Fruit fly (Drosophila melanogaster) whole organism, embryonic: ENCODE results near the gene MP1.

Experiments
- CG10209 ChIP-seq: fragments of 200-800 bp; sonication (Bioruptor generic); optimal IDR thresholded peaks from 3 replicates; lab custom pipeline; 2017; ENCODE audit warnings: missing biosample characterization, mild to moderate bottlenecking, missing genetic modification characterization, missing genetic modification reagents
- CG10267 ChIP-seq: fragments of 200-800 bp; sonication (Bioruptor generic); optimal IDR thresholded peaks from 2 replicates; lab custom pipeline; 2018; ENCODE audit warnings: missing biosample characterization, mild to moderate bottlenecking, missing genetic modification characterization, moderate library complexity
- CG10431 ChIP-seq: fragments of 200-800 bp; sonication (Bioruptor generic); optimal IDR thresholded peaks from 3 replicates; lab custom pipeline; 2018; ENCODE audit warnings: missing biosample characterization, mild to moderate bottlenecking, missing genetic modification characterization
- CG11504 ChIP-seq: fragments of 200-800 bp; sonication (Bioruptor generic); optimal IDR thresholded peaks from 3 replicates; lab custom pipeline; 2019; ENCODE audit warnings: missing biosample characterization, mild to moderate bottlenecking, missing genetic modification characterization, moderate library complexity
- CG12659 ChIP-seq: fragments of 200-800 bp; sonication (Bioruptor generic); optimal IDR thresholded peaks from 3 replicates; lab custom pipeline; 2017; ENCODE audit warnings: mild to moderate bottlenecking, missing biosample characterization, missing genetic modification reagents, missing genetic modification characterization
- CG17186 ChIP-seq: fragments of 200-800 bp; sonication (Bioruptor generic); optimal IDR thresholded peaks from 3 replicates; lab custom pipeline; 2017; ENCODE audit warnings: missing biosample characterization, missing genetic modification reagents, missing genetic modification characterization
- CG2129 ChIP-seq: fragments of 200-800 bp; sonication (Bioruptor generic); IDR thresholded peaks from 2 replicates; pipeline ENCODE4 v1.3.6; 2022; ENCODE audit warnings: missing biosample characterization, missing genetic modification characterization; ENCODE audit not compliant: partially characterized antibody
- CG2678 ChIP-seq: fragments of 200-800 bp; sonication (Bioruptor generic); optimal IDR thresholded peaks from 3 replicates; lab custom pipeline; 2019; ENCODE audit warnings: missing biosample characterization, mild to moderate bottlenecking, missing genetic modification characterization, moderate library complexity
- CG3163 ChIP-seq: fragments of 200-800 bp; sonication (Bioruptor generic); optimal IDR thresholded peaks from 3 replicates; lab custom pipeline; 2016; ENCODE audit warnings: missing biosample characterization, missing genetic modification characterization
- CG33213 ChIP-seq: fragments of 200-800 bp; sonication (Bioruptor generic); optimal IDR thresholded peaks from 3 replicates; lab custom pipeline; 2016; ENCODE audit warnings: missing biosample characterization, missing genetic modification characterization
- CG34422 ChIP-seq: fragments of 200-800 bp; sonication (Bioruptor generic); IDR thresholded peaks from 3 replicates; pipeline ENCODE4 v1.3.6; 2022; ENCODE audit warnings: missing biosample characterization, missing genetic modification characterization
- CG4707 ChIP-seq: fragments of 200-800 bp; sonication (Bioruptor generic); optimal IDR thresholded peaks from 2 replicates; lab custom pipeline; 2018; ENCODE audit warnings: missing biosample characterization, mild to moderate bottlenecking, missing genetic modification characterization, moderate library complexity
- CG6272 ChIP-seq: fragments of 200-800 bp; sonication (Bioruptor generic); IDR thresholded peaks from 2 replicates; pipeline ENCODE4 v1.3.6; 2022; ENCODE audit warnings: missing biosample characterization, missing genetic modification characterization
- CG7745 ChIP-seq: fragments of 200-800 bp; sonication (Bioruptor generic); optimal IDR thresholded peaks from 2 replicates; lab custom pipeline; 2018; ENCODE audit warnings: missing biosample characterization, mild to moderate bottlenecking, missing genetic modification characterization, moderate library complexity
- CG8089 ChIP-seq: fragments of 200-800 bp; sonication (Bioruptor generic); optimal IDR thresholded peaks from 3 replicates; lab custom pipeline; 2016; ENCODE audit warnings: missing biosample characterization, missing genetic modification characterization
- CG8290 ChIP-seq, 3 experiments: fragments of 200-800 bp; sonication (Bioruptor generic); optimal IDR thresholded peaks; 2 replicates each; lab custom pipeline; 2016 to 2019; ENCODE audit warnings: missing biosample characterization in 3 of 3, missing genetic modification characterization in 3 of 3, mild to moderate bottlenecking in 2 of 3, moderate library complexity in 1 of 3
- CG8765 ChIP-seq: fragments of 200-800 bp; sonication (Bioruptor generic); IDR thresholded peaks from 2 replicates; pipeline ENCODE4 v1.3.6; 2022; ENCODE audit warnings: missing biosample characterization, missing genetic modification characterization
- CG8944 ChIP-seq: fragments of 200-800 bp; sonication (Bioruptor generic); optimal IDR thresholded peaks from 3 replicates; lab custom pipeline; 2016; ENCODE audit warnings: missing biosample characterization, missing genetic modification characterization
- Dp ChIP-seq: fragments of 200-800 bp; sonication (Bioruptor generic); optimal IDR thresholded peaks from 2 replicates; lab custom pipeline; 2018; ENCODE audit warnings: missing biosample characterization, mild to moderate bottlenecking, missing genetic modification characterization, moderate library complexity
- Dref ChIP-seq: fragments of 200-800 bp; sonication (Bioruptor generic); IDR thresholded peaks from 2 replicates; pipeline ENCODE4 v1.3.6; 2022; ENCODE audit warnings: missing biosample characterization, missing genetic modification characterization
- Eip74EF ChIP-seq, 2 experiments: fragments of 200-800 bp in 1 of 2; fragments of >200 bp in 1 of 2; sonication (Bioruptor generic) in 1 of 2; optimal IDR thresholded peaks; 2 replicates each; lab custom pipeline; 2017 to 2019; ENCODE audit warnings: missing biosample characterization in 2 of 2, missing genetic modification characterization in 2 of 2, mild to moderate bottlenecking in 1 of 2, moderate library complexity in 1 of 2
- HLH4C ChIP-seq: fragments of 200-800 bp; sonication (Bioruptor generic); IDR thresholded peaks from 3 replicates; pipeline ENCODE4 v1.3.6; 2022; ENCODE audit warnings: missing biosample characterization, missing genetic modification characterization; ENCODE audit not compliant: partially characterized antibody
- Meics ChIP-seq: fragments of 200-800 bp; sonication (Bioruptor generic); optimal IDR thresholded peaks from 2 replicates; lab custom pipeline; 2017; ENCODE audit warnings: missing biosample characterization, mild to moderate bottlenecking, missing genetic modification characterization
- Myb ChIP-seq: fragments of 200-800 bp; sonication (Bioruptor generic); optimal IDR thresholded peaks from 2 replicates; lab custom pipeline; 2016; ENCODE audit warnings: missing biosample characterization, missing genetic modification characterization
- Sox102F ChIP-seq: fragments of 200-800 bp; sonication (Bioruptor generic); optimal IDR thresholded peaks from 2 replicates; lab custom pipeline; 2018; ENCODE audit warnings: missing biosample characterization, mild to moderate bottlenecking, missing genetic modification characterization, moderate library complexity
- YL-1 ChIP-seq: fragments of 200-800 bp; sonication (Bioruptor generic); optimal IDR thresholded peaks from 3 replicates; lab custom pipeline; 2017; ENCODE audit warnings: missing biosample characterization, mild to moderate bottlenecking, missing genetic modification characterization
- amos ChIP-seq: fragments of 200-800 bp; sonication (Bioruptor generic); IDR thresholded peaks from 2 replicates; pipeline ENCODE4 v1.3.6; 2022; ENCODE audit warnings: missing biosample characterization, missing genetic modification characterization; ENCODE audit not compliant: partially characterized antibody
- bbx ChIP-seq: fragments of 200-800 bp; sonication (Bioruptor generic); IDR thresholded peaks from 2 replicates; pipeline ENCODE4 v1.3.6; 2022; ENCODE audit warnings: missing biosample characterization, missing genetic modification characterization; ENCODE audit not compliant: partially characterized antibody
- chinmo ChIP-seq: fragments of 200-800 bp; sonication (Bioruptor generic); IDR thresholded peaks from 4 replicates; pipeline ENCODE4 v1.3.6; 2022; ENCODE audit warnings: missing biosample characterization, missing genetic modification characterization; ENCODE audit not compliant: partially characterized antibody
- chn ChIP-seq: fragments of 200-800 bp; sonication (Bioruptor generic); optimal IDR thresholded peaks from 2 replicates; lab custom pipeline; 2016; ENCODE audit warnings: missing biosample characterization, missing genetic modification characterization
- dm ChIP-seq: fragments of 200-800 bp; sonication (Bioruptor generic); optimal IDR thresholded peaks from 3 replicates; lab custom pipeline; 2016; ENCODE audit warnings: missing biosample characterization, missing genetic modification characterization
- dysf ChIP-seq: fragments of 200-800 bp; sonication (Bioruptor generic); IDR thresholded peaks from 3 replicates; pipeline ENCODE4 v1.3.6; 2022; ENCODE audit warnings: missing biosample characterization, missing genetic modification characterization
- fd3F ChIP-seq: fragments of 200-800 bp; sonication (Bioruptor generic); optimal IDR thresholded peaks from 2 replicates; lab custom pipeline; 2018; ENCODE audit warnings: missing biosample characterization, mild to moderate bottlenecking, missing genetic modification characterization, moderate library complexity
- fu2 ChIP-seq: fragments of 200-800 bp; sonication (Bioruptor generic); optimal IDR thresholded peaks from 2 replicates; lab custom pipeline; 2016; ENCODE audit warnings: missing biosample characterization, missing genetic modification characterization
- gcm ChIP-seq: fragments of 200-800 bp; sonication (Bioruptor generic); optimal IDR thresholded peaks from 2 replicates; lab custom pipeline; 2019; ENCODE audit warnings: missing biosample characterization, mild to moderate bottlenecking, missing genetic modification characterization, moderate library complexity
- lab ChIP-seq: fragments of 200-800 bp; sonication (Bioruptor generic); optimal IDR thresholded peaks from 3 replicates; lab custom pipeline; 2017; ENCODE audit warnings: missing biosample characterization, missing genetic modification characterization, mild to moderate bottlenecking, moderate library complexity, missing genetic modification reagents
- lmd ChIP-seq: fragments of 200-800 bp; sonication (Bioruptor generic); IDR thresholded peaks from 2 replicates; pipeline ENCODE4 v1.3.6; 2022; ENCODE audit warnings: missing biosample characterization, missing genetic modification characterization
- luna ChIP-seq: fragments of 200-800 bp; sonication (Bioruptor generic); optimal IDR thresholded peaks from 2 replicates; lab custom pipeline; 2016; ENCODE audit warnings: missing biosample characterization, missing genetic modification characterization
- oc ChIP-seq: fragments of 200-800 bp; sonication (Bioruptor generic); optimal IDR thresholded peaks from 2 replicates; lab custom pipeline; 2018; ENCODE audit warnings: missing biosample characterization, mild to moderate bottlenecking, missing genetic modification characterization, moderate library complexity
- pan ChIP-seq, 4 experiments: fragments of >200 bp in 3 of 4; fragments of 200-800 bp in 1 of 4; sonication (Bioruptor generic) in 1 of 4; optimal IDR thresholded peaks in 3 of 4; IDR thresholded peaks in 1 of 4; 2 replicates each; pipeline versions ENCODE4 v1.3.6 to Lab custom; 2017 to 2022; ENCODE audit warnings: missing biosample characterization in 2 of 4, missing genetic modification characterization in 2 of 4, mixed read lengths in 1 of 4
- row ChIP-seq: fragments of 200-800 bp; sonication (Bioruptor generic); IDR thresholded peaks from 3 replicates; pipeline ENCODE4 v1.3.6; 2022; ENCODE audit warnings: missing biosample characterization, missing genetic modification characterization
- shn ChIP-seq: fragments of 200-800 bp; sonication (Bioruptor generic); optimal IDR thresholded peaks from 3 replicates; lab custom pipeline; 2016; ENCODE audit warnings: missing biosample characterization, missing genetic modification characterization
- sna ChIP-seq: fragments of 200-800 bp; sonication (Bioruptor generic); IDR thresholded peaks from 2 replicates; pipeline ENCODE4 v1.3.6; 2022; ENCODE audit warnings: missing biosample characterization, missing genetic modification characterization; ENCODE audit not compliant: partially characterized antibody
- ssp ChIP-seq: fragments of 200-800 bp; sonication (Bioruptor generic); IDR thresholded peaks from 2 replicates; pipeline ENCODE4 v1.3.6; 2022; ENCODE audit warnings: missing biosample characterization, missing genetic modification characterization
- stwl ChIP-seq: fragments of 200-800 bp; sonication (Bioruptor generic); optimal IDR thresholded peaks from 3 replicates; lab custom pipeline; 2018; ENCODE audit warnings: missing biosample characterization, mild to moderate bottlenecking, missing genetic modification characterization, moderate library complexity
- tll ChIP-seq, 2 experiments: fragments of 200-800 bp in 1 of 2; fragments of >200 bp in 1 of 2; sonication (Bioruptor generic) in 1 of 2; optimal IDR thresholded peaks; 2 replicates each; lab custom pipeline; 2017 to 2019; ENCODE audit warnings: missing biosample characterization in 2 of 2, missing genetic modification characterization in 2 of 2, mild to moderate bottlenecking in 1 of 2, moderate library complexity in 1 of 2
- wor ChIP-seq: fragments of 200-800 bp; sonication (Bioruptor generic); IDR thresholded peaks from 2 replicates; pipeline ENCODE4 v1.3.6; 2022; ENCODE audit warnings: missing biosample characterization, missing genetic modification characterization

The MP1 gene

DNA sequence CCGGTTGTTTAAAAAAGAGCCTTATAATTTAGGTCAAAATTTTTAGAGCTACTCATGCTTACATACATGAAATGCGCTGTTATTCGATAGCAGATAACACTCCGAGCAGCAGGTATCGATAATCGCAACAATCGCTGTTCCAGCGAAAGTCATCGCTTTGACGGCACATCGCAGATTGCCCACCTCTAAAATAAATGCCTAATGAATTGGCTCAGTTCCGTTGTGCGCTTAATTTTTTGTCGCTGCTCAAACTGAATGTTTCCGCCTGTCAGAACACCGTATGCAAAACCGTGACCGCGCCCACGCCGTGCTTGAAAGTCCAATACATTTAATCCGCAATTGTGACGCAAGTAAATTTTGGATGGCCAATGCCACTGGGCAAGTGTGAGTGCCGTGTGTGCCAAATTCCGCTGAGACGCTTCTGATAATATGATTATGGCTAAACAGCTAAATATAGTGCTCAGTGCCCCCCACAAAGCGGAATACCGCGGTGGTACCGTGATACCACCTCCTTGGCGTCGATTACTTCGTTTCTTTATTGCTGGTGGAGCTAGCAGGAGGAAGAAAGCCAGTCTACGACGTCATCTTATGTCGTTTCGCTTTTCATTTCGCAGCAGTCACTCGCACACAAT, 11.9 kb downstream of the MP1 start, which contains the start of gene CG9795 (continued):
- TF ChIP-seq tll (GFP tag; optimal IDR thresholded peaks at IDR 0.05; lab: Kevin White, UChicago) = no peak
- TF ChIP-seq fu2 (GFP tag; lab: Kevin White, UChicago) = peak; percentile 3
- no peak for TF ChIP-seq CG2678 (tag; lab: Kevin White, UChicago)
- peak; percentile 59 for TF ChIP-seq Myb (GFP tag; lab: Kevin White, UChicago)
- no peak for TF ChIP-seq CG6272 (GFP tag; lab: Robert Waterston, UW)
- TF ChIP-seq CG3163 (GFP tag; lab: Kevin White, UChicago) = peak; percentile 18
- peak; percentile 57 for TF ChIP-seq row (GFP tag; lab: Robert Waterston, UW)
- TF ChIP-seq bbx (GFP tag; lab: Robert Waterston, UW) = peak; percentile 96
- peak; percentile 90 for TF ChIP-seq amos (GFP tag; lab: Robert Waterston, UW)
- no peak for TF ChIP-seq lab
- peak; percentile 69 for TF ChIP-seq YL-1 (GFP tag; lab: Kevin White, UChicago)
- peak; percentile 7 for TF ChIP-seq oc (tag; lab: Kevin White, UChicago)
- TF ChIP-seq CG8944 (GFP tag; lab: Kevin White, UChicago) = no peak
- TF ChIP-seq Meics (GFP tag; lab: Kevin White, UChicago) = peak; percentile 37
- TF ChIP-seq gcm = no peak
- no peak for TF ChIP-seq pan (optimal IDR thresholded peaks at IDR 0.05; lab: Kevin White, UChicago)
- TF ChIP-seq pan (GFP tag; optimal IDR thresholded peaks at IDR 0.05 in 1 of 2, IDR thresholded peaks at IDR 0.05 in 1 of 2) = peak in 1 of 2 experiments; percentile 47
- peak; percentile 97 for TF ChIP-seq HLH4C (GFP tag; lab: Robert Waterston, UW)
- TF ChIP-seq dysf (GFP tag; lab: Robert Waterston, UW) = no peak; the same call in 2 of the 3 replicates
- peak; percentile 98 for TF ChIP-seq Dref (GFP tag; lab: Robert Waterston, UW)
- TF ChIP-seq CG8765 (GFP tag; lab: Robert Waterston, UW) = no peak
- peak; percentile 38 for TF ChIP-seq shn (GFP tag; lab: Kevin White, UChicago)
- no peak for TF ChIP-seq CG8089 (GFP tag; lab: Kevin White, UChicago)
- TF ChIP-seq Dp (GFP tag; lab: Kevin White, UChicago) = peak; percentile 46
- TF ChIP-seq CG34422 (GFP tag; lab: Robert Waterston, UW) = peak; percentile 52; the same call in 1 of the 3 replicates
- TF ChIP-seq CG10209 = peak; percentile 10
- TF ChIP-seq stwl (tag; lab: Kevin White, UChicago) = peak; percentile 93
- peak; percentile 41; the same call in 1 of the 2 replicates for TF ChIP-seq ssp (GFP tag; lab: Robert Waterston, UW)
- TF ChIP-seq CG4707 (GFP tag; lab: Kevin White, UChicago) = peak; percentile 9
- TF ChIP-seq luna (GFP tag; lab: Kevin White, UChicago) = no peak
- no peak for TF ChIP-seq Sox102F
- TF ChIP-seq CG12659 (GFP tag; lab: Kevin White, UChicago) = peak; percentile 76
- peak; percentile 38 for TF ChIP-seq CG10267 (tag; lab: Kevin White, UChicago)
- TF ChIP-seq chn = no peak
- peak; percentile 54 for TF ChIP-seq CG7745 (tag; lab: Kevin White, UChicago)
- peak; percentile 100 for TF ChIP-seq CG10431 (GFP tag; lab: Kevin White, UChicago)
- peak; percentile 11; the same call in 1 of the 2 replicates for TF ChIP-seq lmd
- peak; percentile 40 for TF ChIP-seq CG8290 (GFP tag; optimal IDR thresholded peaks at IDR 0.05; lab: Kevin White, UChicago)
- TF ChIP-seq CG8290 (tag; optimal IDR thresholded peaks at IDR 0.05; lab: Kevin White, UChicago) = peak; percentile 3 to 80
- peak; percentile 49 for TF ChIP-seq CG2129 (GFP tag; lab: Robert Waterston, UW)
- TF ChIP-seq Eip74EF (GFP tag; optimal IDR thresholded peaks at IDR 0.05; lab: Kevin White, UChicago) = peak in 1 of 2 experiments; percentile 49
- peak; percentile 94; the same call in 3 of the 4 replicates for TF ChIP-seq chinmo
- no peak for TF ChIP-seq fd3F
- no peak for TF ChIP-seq wor (GFP tag; lab: Robert Waterston, UW)
- TF ChIP-seq CG11504 (tag; lab: Kevin White, UChicago) = no peak
- peak; percentile 89 for TF ChIP-seq sna (GFP tag; lab: Robert Waterston, UW)
- TF ChIP-seq CG17186 = peak; percentile 85
- TF ChIP-seq dm (GFP tag; lab: Kevin White, UChicago) = peak; percentile 39
- peak; percentile 56 for TF ChIP-seq CG33213 (GFP tag; lab: Kevin White, UChicago)
